Worm (Caenorhabditis elegans) whole organism, mixed stage, embryonic: ENCODE measurements around the gene F42F12.4.
"Not testable (repeated sequence)": the region's sequence is repeated elsewhere in the genome, so short reads cannot be mapped to it uniquely, and the experiment has no call there.

Experiments used
- M03D4.4 ChIP-seq: sonication (generic microtip); optimal IDR thresholded peaks from 2 replicates; lab custom pipeline; 2017; ENCODE audit warnings: mild to moderate bottlenecking, missing genetic modification characterization, missing compliant biosample characterization
- blmp-1 ChIP-seq: fragments of 150-350 bp; optimal IDR thresholded peaks from 2 replicates; lab custom pipeline; 2014; ENCODE audit warnings: missing biosample characterization, missing genetic modification characterization
- ceh-39 ChIP-seq: fragments of 150-350 bp; optimal IDR thresholded peaks from 2 replicates; lab custom pipeline; 2014; ENCODE audit warnings: missing biosample characterization, missing genetic modification characterization
- ceh-83 ChIP-seq: fragments of 200-800 bp; sonication (Bioruptor generic); optimal IDR thresholded peaks from 2 replicates; lab custom pipeline; 2018; ENCODE audit warnings: mild to moderate bottlenecking, missing genetic modification characterization, missing compliant biosample characterization
- ces-1 ChIP-seq: fragments of 150-350 bp; optimal IDR thresholded peaks from 2 replicates; lab custom pipeline; 2014; ENCODE audit warnings: missing biosample characterization, missing genetic modification reagents, missing genetic modification characterization
- cnd-1 ChIP-seq: fragments of 200-800 bp; sonication (Bioruptor generic); optimal IDR thresholded peaks from 2 replicates; lab custom pipeline; 2018; ENCODE audit warnings: mild to moderate bottlenecking, missing genetic modification characterization, missing compliant biosample characterization
- drap-1 ChIP-seq: fragments of 200-800 bp; sonication (Bioruptor generic); optimal IDR thresholded peaks from 3 replicates; lab custom pipeline; 2018; ENCODE audit warnings: mild to moderate bottlenecking, missing genetic modification characterization, missing compliant biosample characterization
- elt-1 ChIP-seq: sonication (generic microtip); optimal IDR thresholded peaks from 2 replicates; lab custom pipeline; 2017; ENCODE audit warnings: missing genetic modification characterization, mild to moderate bottlenecking, missing compliant biosample characterization, antibody characterized with exemption, moderate library complexity, borderline replicate concordance; ENCODE audit not compliant: insufficient read depth
- elt-3 ChIP-seq: fragments of 150-350 bp; optimal IDR thresholded peaks from 2 replicates; lab custom pipeline; 2014; ENCODE audit warnings: missing biosample characterization, missing genetic modification characterization
- flh-1 ChIP-seq: fragments of 200-800 bp; sonication (Bioruptor generic); optimal IDR thresholded peaks from 2 replicates; lab custom pipeline; 2018; ENCODE audit warnings: mild to moderate bottlenecking, missing genetic modification characterization, moderate library complexity, missing compliant biosample characterization
- ham-2 ChIP-seq: fragments of 200-800 bp; sonication (Bioruptor generic); optimal IDR thresholded peaks from 2 replicates; lab custom pipeline; 2018; ENCODE audit warnings: mild to moderate bottlenecking, missing genetic modification characterization, missing compliant biosample characterization
- lin-13 ChIP-seq: fragments of 150-350 bp; optimal IDR thresholded peaks from 2 replicates; lab custom pipeline; 2014; ENCODE audit warnings: missing biosample characterization, missing genetic modification characterization
- lin-32 ChIP-seq: fragments of 200-800 bp; sonication (Bioruptor generic); optimal IDR thresholded peaks from 2 replicates; lab custom pipeline; 2018; ENCODE audit warnings: mild to moderate bottlenecking, missing genetic modification characterization, missing compliant biosample characterization
- lsy-2 ChIP-seq: fragments of 150-350 bp; optimal IDR thresholded peaks from 2 replicates; lab custom pipeline; 2014; ENCODE audit warnings: missing biosample characterization, missing genetic modification characterization
- mab-5 ChIP-seq: fragments of 150-350 bp; optimal IDR thresholded peaks from 2 replicates; lab custom pipeline; 2014; ENCODE audit warnings: missing biosample characterization, missing genetic modification characterization
- mep-1 ChIP-seq: fragments of 150-350 bp; optimal IDR thresholded peaks from 2 replicates; lab custom pipeline; 2017; ENCODE audit warnings: missing biosample characterization, missing genetic modification reagents, missing genetic modification characterization, inconsistent platforms
- nhr-12 ChIP-seq: fragments of 150-350 bp; optimal IDR thresholded peaks from 2 replicates; lab custom pipeline; 2014; ENCODE audit warnings: missing biosample characterization, missing genetic modification characterization
- nhr-2 ChIP-seq: fragments of 150-350 bp; optimal IDR thresholded peaks from 2 replicates; lab custom pipeline; 2014; ENCODE audit warnings: missing biosample characterization, missing genetic modification characterization
- nhr-237 ChIP-seq: fragments of 150-350 bp; optimal IDR thresholded peaks from 2 replicates; lab custom pipeline; 2014; ENCODE audit warnings: missing biosample characterization, missing genetic modification characterization
- nhr-28 ChIP-seq: fragments of 150-350 bp; optimal IDR thresholded peaks from 2 replicates; lab custom pipeline; 2014; ENCODE audit warnings: missing biosample characterization, missing genetic modification characterization
- nhr-76 ChIP-seq: sonication (generic microtip); optimal IDR thresholded peaks from 2 replicates; lab custom pipeline; 2017; ENCODE audit warnings: missing biosample characterization, missing genetic modification characterization
- pha-4 ChIP-seq: fragments of 150-350 bp; optimal IDR thresholded peaks from 2 replicates; lab custom pipeline; 2018; ENCODE audit warnings: missing biosample characterization, missing genetic modification reagents, missing genetic modification characterization
- sptf-1 ChIP-seq: sonication (generic microtip); optimal IDR thresholded peaks from 2 replicates; lab custom pipeline; 2017; ENCODE audit warnings: mild to moderate bottlenecking, missing genetic modification characterization, moderate library complexity, missing compliant biosample characterization
- tbx-8 ChIP-seq: fragments of 200-800 bp; sonication (Bioruptor generic); optimal IDR thresholded peaks from 2 replicates; lab custom pipeline; 2018; ENCODE audit warnings: mild to moderate bottlenecking, missing genetic modification characterization, moderate library complexity, missing compliant biosample characterization
- unc-120 ChIP-seq: sonication (generic microtip); optimal IDR thresholded peaks from 2 replicates; lab custom pipeline; 2017; ENCODE audit warnings: missing genetic modification characterization, missing compliant biosample characterization; ENCODE audit not compliant: poor library complexity, severe bottlenecking
- unc-39 ChIP-seq: fragments of 150-350 bp; optimal IDR thresholded peaks from 2 replicates; lab custom pipeline; 2014; ENCODE audit warnings: missing biosample characterization, missing genetic modification characterization
- unc-62 ChIP-seq: fragments of 150-350 bp; optimal IDR thresholded peaks from 2 replicates; lab custom pipeline; 2014; ENCODE audit warnings: missing biosample characterization, missing genetic modification reagents, missing genetic modification characterization
- zip-8 ChIP-seq: fragments of 150-350 bp; optimal IDR thresholded peaks from 2 replicates; lab custom pipeline; 2014; ENCODE audit warnings: missing biosample characterization, missing genetic modification characterization

F42F12.4 gene

DNA sequence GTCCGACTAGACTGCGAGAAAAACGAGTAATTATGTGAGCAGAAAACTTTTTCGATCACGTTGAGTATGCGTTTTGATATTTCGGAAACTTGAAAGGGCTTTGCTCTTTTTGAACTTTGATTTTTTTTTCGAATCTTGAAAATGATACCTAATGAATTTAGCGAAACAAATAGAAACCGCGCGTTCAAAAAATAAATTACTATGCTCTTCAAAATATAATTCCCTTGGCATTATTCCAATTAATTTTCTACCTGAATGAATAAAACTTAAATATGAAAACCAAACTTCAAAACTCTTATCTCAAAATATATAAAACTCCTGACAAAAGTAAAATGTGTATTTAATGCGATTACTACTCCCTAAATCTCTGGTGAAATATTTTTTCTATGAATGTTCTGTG lies 37.5 kb downstream of the F42F12.4 start, which contains the start of gene xtr-2:
Gene xtr-2 (plus strand): TSS at position 301 of the 400 bp plus-strand sequence.
- no peak for TF ChIP-seq nhr-2 (tag; lab: Kevin White, UChicago)
- no peak for TF ChIP-seq lin-13 (tag; lab: Kevin White, UChicago)
- TF ChIP-seq pha-4 (tag; lab: Kevin White, UChicago), result no peak
- TF ChIP-seq flh-1 (GFP tag; lab: Kevin White, UChicago), result no peak
- TF ChIP-seq nhr-237 (tag; lab: Kevin White, UChicago), result no peak
- no peak for TF ChIP-seq unc-62 (GFP tag; lab: Kevin White, UChicago)
- TF ChIP-seq ceh-39 (tag; lab: Kevin White, UChicago), result no peak
- no peak for TF ChIP-seq drap-1 (GFP tag; lab: Kevin White, UChicago)

DNA sequence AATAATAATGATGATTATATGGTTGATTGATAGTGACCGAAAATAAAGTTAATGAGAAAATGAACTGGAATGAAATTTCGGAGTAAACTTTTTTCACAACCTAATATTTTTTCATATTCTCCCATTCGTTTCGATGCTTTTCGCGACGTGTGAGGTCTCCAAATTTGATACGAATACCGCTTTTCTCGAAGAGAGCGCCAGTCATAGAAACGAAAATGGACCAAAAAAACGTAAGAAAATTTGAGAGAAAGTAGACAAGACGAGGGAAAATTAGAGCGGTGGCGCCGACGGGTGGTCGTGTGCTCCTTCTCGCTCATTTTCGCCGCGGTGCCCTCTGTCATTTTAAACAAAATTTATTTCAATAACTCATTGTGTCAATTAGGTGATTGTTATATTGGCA lies 38.4 kb downstream of the F42F12.4 start:
- TF ChIP-seq zip-8 (tag; lab: Kevin White, UChicago) (no peak), nhr-76 (no peak), ces-1 (GFP tag; lab: Kevin White, UChicago) (no peak), ceh-39 (tag; lab: Kevin White, UChicago) (no peak), pha-4 (tag; lab: Kevin White, UChicago) (no peak), blmp-1 (tag; lab: Kevin White, UChicago) (no peak), cnd-1 (tag; lab: Kevin White, UChicago) (no peak), nhr-2 (tag; lab: Kevin White, UChicago) (no peak), tbx-8 (GFP tag; lab: Kevin White, UChicago) (no peak), M03D4.4 (no peak)

ce11 chrX:12313779-12314178 lies 39.0 kb downstream of the F42F12.4 start:
- TF ChIP-seq unc-39, result no peak
- no peak for TF ChIP-seq sptf-1 (tag; lab: Kevin White, UChicago)
- no peak for TF ChIP-seq M03D4.4
- no peak for TF ChIP-seq nhr-12
- TF ChIP-seq elt-1 (tag; lab: Kevin White, UChicago), result no peak
- no peak for TF ChIP-seq ham-2 (GFP tag; lab: Kevin White, UChicago)
- no peak for TF ChIP-seq mab-5 (tag; lab: Kevin White, UChicago)
- no peak for TF ChIP-seq unc-120 (tag; lab: Kevin White, UChicago)
- TF ChIP-seq nhr-76, result no peak
- TF ChIP-seq lin-32 (GFP tag; lab: Kevin White, UChicago), result no peak
- TF ChIP-seq zip-8 (tag; lab: Kevin White, UChicago), result no peak
- TF ChIP-seq elt-3, result no peak
- TF ChIP-seq nhr-28 (tag; lab: Kevin White, UChicago), result no peak
- TF ChIP-seq ceh-83 (GFP tag; lab: Kevin White, UChicago), result no peak
- TF ChIP-seq, all 35 proteins: peak for 0

ce11 chrX:12308045-12308499 lies 44.7 kb downstream of the F42F12.4 start, which contains the start of gene F17A2.16:
TSS of gene F17A2.16 (plus strand) at chrX:12308449.
- not testable (repeated sequence) for TF ChIP-seq elt-1 (tag; lab: Kevin White, UChicago); M03D4.4; nhr-28 (tag; lab: Kevin White, UChicago)

ce11 chrX:12306565-12306964 lies 46.2 kb downstream of the F42F12.4 start, which contains the start of gene phf-32:
TSS of gene phf-32 (plus strand) at chrX:12306865.
- TF ChIP-seq unc-39, result no peak
- TF ChIP-seq, all 35 proteins: peak for 0

DNA sequence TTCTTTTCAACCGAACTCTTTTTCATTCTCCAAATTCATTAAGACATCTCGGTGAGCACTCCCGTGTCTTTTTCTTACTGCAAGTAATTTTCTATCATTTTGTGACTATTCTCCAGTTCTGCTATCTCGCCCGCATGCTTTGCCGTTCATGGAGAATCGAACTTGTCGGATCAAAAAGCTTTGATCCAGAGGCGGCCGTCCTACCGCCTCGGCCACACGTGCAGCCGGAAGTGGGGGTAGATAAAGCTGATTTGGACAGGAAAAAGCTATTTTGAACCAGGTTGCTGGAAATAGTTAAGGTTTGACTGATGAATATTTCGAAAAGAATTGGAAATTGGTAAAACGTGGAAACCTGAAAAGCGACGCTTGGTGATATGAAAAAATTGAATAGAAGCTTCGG lies 48.5 kb downstream of the F42F12.4 start:
- TF ChIP-seq pha-4 (tag; lab: Kevin White, UChicago) (no peak), ceh-83 (GFP tag; lab: Kevin White, UChicago) (no peak), mep-1 (tag; lab: Kevin White, UChicago) (no peak)

DNA sequence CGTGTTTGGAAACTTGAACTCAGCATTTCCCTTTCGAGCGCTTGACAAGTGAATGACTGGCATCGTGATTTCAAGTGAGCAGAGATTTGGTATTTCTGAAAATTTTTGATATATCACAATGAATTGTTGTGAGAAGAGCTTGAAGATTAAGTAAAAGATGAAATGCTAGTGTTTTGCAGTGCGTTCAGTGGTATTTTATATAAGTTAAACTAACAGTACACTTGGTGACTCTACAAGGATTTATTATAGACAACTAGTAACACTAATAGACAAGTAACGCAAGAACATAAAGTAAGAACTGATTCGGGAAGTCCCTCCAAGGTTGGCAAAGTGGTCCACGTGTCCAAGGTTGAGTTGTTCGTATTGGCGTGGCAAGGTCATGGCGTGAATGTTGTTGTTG lies 50.0 kb downstream of the F42F12.4 start, which contains the start of gene dot-1.3:
Gene dot-1.3 (minus strand): TSS at position 101 of the 400 bp plus-strand sequence.
- not testable (repeated sequence) for TF ChIP-seq mep-1, elt-1, lsy-2 (tag; lab: Kevin White, UChicago)
